Fruit fly (Drosophila melanogaster): ENCODE data around the gene Mkp.
A peak's percentile ranks its signal among the peaks of the same experiment; 100 is the strongest.

Mkp gene

DNA sequence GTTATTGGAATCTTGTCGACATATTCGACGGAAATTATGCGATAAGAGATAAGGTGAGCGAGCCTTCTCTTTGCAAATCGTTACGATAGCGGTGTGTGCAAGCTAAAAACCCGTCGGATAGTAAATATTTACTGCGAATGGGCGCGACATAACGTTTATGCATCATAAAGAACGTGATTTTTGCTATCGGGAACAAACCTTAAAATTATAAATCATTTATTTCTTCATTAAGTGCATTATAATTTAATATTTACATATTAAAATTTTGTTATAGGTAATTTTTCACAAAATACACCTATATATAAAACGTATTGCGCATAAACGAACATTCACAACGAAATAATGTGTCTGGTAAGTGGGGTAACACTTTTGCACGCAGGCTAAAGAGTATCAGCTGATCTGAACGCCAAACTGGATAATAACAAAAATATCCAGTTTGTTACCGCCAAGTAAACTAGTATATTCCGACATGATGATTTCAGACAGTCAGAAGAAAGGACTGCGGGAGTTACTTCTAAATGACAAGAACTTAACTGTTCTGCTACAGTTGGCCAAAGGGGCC is 21.5 kb upstream of the Mkp start, which contains the start of the genes Gk1 and CG13876 (continued):
- TF ChIP-seq ranshi (GFP tag; IDR thresholded peaks at IDR 0.05) (peak; percentile 94), CG7556 (GFP tag; optimal IDR thresholded peaks at IDR 0.05) (peak; percentile 95), CG17328 (GFP tag; IDR thresholded peaks at IDR 0.05) (peak; percentile 96), Fer2 (tag; optimal IDR thresholded peaks at IDR 0.05) (peak; percentile 95), ttk (GFP tag; IDR thresholded peaks at IDR 0.05) (peak; percentile 93), Bteb2 (GFP tag; optimal IDR thresholded peaks at IDR 0.05) (peak; percentile 77), CG33557 (GFP tag; optimal IDR thresholded peaks at IDR 0.05) (peak; percentile 92), CG7786 (GFP tag; optimal IDR thresholded peaks at IDR 0.05) (peak; percentile 62), ERR (GFP tag; optimal IDR thresholded peaks at IDR 0.05) (no peak), CTCF (GFP tag; optimal IDR thresholded peaks at IDR 0.05) (peak; percentile 25), bbx (GFP tag; IDR thresholded peaks at IDR 0.05; ENCODE audit: partially characterized antibody) (no peak), Lpt (GFP tag; optimal IDR thresholded peaks at IDR 0.05) (no peak), Dek (tag; optimal IDR thresholded peaks at IDR 0.05) (peak; percentile 97), Mad (GFP tag; optimal IDR thresholded peaks at IDR 0.05) (peak; percentile 64), tna (GFP tag; IDR thresholded peaks at IDR 0.05; ENCODE audit: partially characterized antibody) (no peak), chinmo (GFP tag; IDR thresholded peaks at IDR 0.05; ENCODE audit: partially characterized antibody) (no peak), HLHmδ (GFP tag; optimal IDR thresholded peaks at IDR 0.05) (no peak), z (GFP tag; IDR thresholded peaks at IDR 0.05) (0 out of 3 replicates have a peak, but pooled peaks have one; percentile 36), aop (GFP tag; IDR thresholded peaks at IDR 0.05) (peak; percentile 26; the same call in 1 of the 2 replicates), CG15514 (GFP tag; optimal IDR thresholded peaks at IDR 0.05) (peak; percentile 91), Sin3A (optimal IDR thresholded peaks at IDR 0.05) (no peak), HmgZ (tag; optimal IDR thresholded peaks at IDR 0.05) (peak; percentile 98), CG16779 (GFP tag; IDR thresholded peaks at IDR 0.05) (peak; percentile 83), CG30020 (tag; optimal IDR thresholded peaks at IDR 0.05) (peak; percentile 85), Chrac-16 (GFP tag; optimal IDR thresholded peaks at IDR 0.05) (peak; percentile 90), lilli (GFP tag; optimal IDR thresholded peaks at IDR 0.05) (peak; percentile 86), trem (tag; optimal IDR thresholded peaks at IDR 0.05) (peak; percentile 93), unc-4 (GFP tag; IDR thresholded peaks at IDR 0.05; ENCODE audit: partially characterized antibody) (no peak; the same call in 1 of the 2 replicates), CG13287 (GFP tag; IDR thresholded peaks at IDR 0.05; ENCODE audit: partially characterized antibody) (peak; percentile 34; the same call in 1 of the 2 replicates), CG13894 (tag; optimal IDR thresholded peaks at IDR 0.05) (peak; percentile 98), CG10366 (GFP tag; IDR thresholded peaks at IDR 0.05) (peak; percentile 93), amos (GFP tag; IDR thresholded peaks at IDR 0.05; ENCODE audit: partially characterized antibody) (no peak), CkIIα-i1 (GFP tag; IDR thresholded peaks at IDR 0.05) (peak; percentile 41; the same call in 1 of the 2 replicates), ac (GFP tag; optimal IDR thresholded peaks at IDR 0.05) (peak; percentile 76), Fer1 (GFP tag; optimal IDR thresholded peaks at IDR 0.05) (peak; percentile 98), so (GFP tag; IDR thresholded peaks at IDR 0.05) (peak; percentile 95), HLH4C (GFP tag; IDR thresholded peaks at IDR 0.05; ENCODE audit: partially characterized antibody) (no peak), CG12219 (GFP tag; optimal IDR thresholded peaks at IDR 0.05) (peak; percentile 91), CG18011 (GFP tag; optimal IDR thresholded peaks at IDR 0.05) (peak; percentile 80), Six4 (GFP tag; optimal IDR thresholded peaks at IDR 0.05) (peak; percentile 86), Hr39 (optimal IDR thresholded peaks at IDR 0.05) (no peak), ATbp (GFP tag; optimal IDR thresholded peaks at IDR 0.05) (peak; percentile 88), ro (GFP tag; IDR thresholded peaks at IDR 0.05) (peak; percentile 78), CG2712 (tag; optimal IDR thresholded peaks at IDR 0.05) (peak; percentile 98), esg (GFP tag; conservative IDR thresholded peaks at IDR 0.05) (peak; percentile 85), CG5245 (GFP tag; optimal IDR thresholded peaks at IDR 0.05) (peak; percentile 81), Dp (GFP tag; optimal IDR thresholded peaks at IDR 0.05) (peak; percentile 33), sqz (GFP tag; optimal IDR thresholded peaks at IDR 0.05) (peak; percentile 94), her (GFP tag; optimal IDR thresholded peaks at IDR 0.05) (peak; percentile 47), Poxn (GFP tag; IDR thresholded peaks at IDR 0.05) (peak; percentile 64; the same call in 1 of the 2 replicates), ab (GFP tag; optimal IDR thresholded peaks at IDR 0.05) (no peak)

All from whole organism, embryonic.